Fruit fly (Drosophila melanogaster): ENCODE data around the gene CG12219.
A peak's percentile ranks its signal among the peaks of the same experiment; 100 is the strongest.

CG12219 gene

DNA sequence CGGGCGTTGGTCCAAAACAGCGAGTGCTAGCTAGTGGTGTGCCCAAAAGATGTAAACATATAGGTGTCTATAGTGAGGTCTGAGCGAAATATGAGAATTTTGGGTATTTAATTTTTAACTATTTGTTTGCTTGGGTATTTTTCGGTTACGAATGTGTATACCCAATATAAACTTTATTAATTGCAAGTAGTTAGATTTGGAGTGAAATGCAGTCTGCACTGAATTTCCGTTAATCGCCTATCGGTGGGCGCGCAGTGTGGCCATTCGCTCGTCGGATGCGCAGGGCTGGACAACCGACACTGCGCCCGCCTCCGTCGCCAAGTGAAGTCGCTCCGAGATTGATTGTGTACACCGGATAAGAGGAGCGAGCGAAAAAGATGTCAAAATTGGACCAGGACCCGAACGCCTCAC is 6.0 kb downstream of the CG12219 start, which contains the start of the genes CG15891 and CG3815 (continued):
- TF ChIP-seq Hand (GFP tag; optimal IDR thresholded peaks at IDR 0.05) (no peak), Poxn (GFP tag; IDR thresholded peaks at IDR 0.05) (no peak), CG17829 (tag; optimal IDR thresholded peaks at IDR 0.05) (peak; percentile 46), gcm2 (GFP tag; optimal IDR thresholded peaks at IDR 0.05) (no peak), Sry-β (GFP tag; optimal IDR thresholded peaks at IDR 0.05) (peak; percentile 97), ken (GFP tag; IDR thresholded peaks at IDR 0.05) (0 out of 3 replicates have a peak, but pooled peaks have one; percentile 27), CG6654 (GFP tag; optimal IDR thresholded peaks at IDR 0.05) (no peak), Nf-YB (GFP tag; optimal IDR thresholded peaks at IDR 0.05) (peak; percentile 3), CG11247 (GFP tag; IDR thresholded peaks at IDR 0.05) (no peak), tgo (GFP tag; IDR thresholded peaks at IDR 0.05) (peak; percentile 49; the same call in 1 of the 3 replicates), dmrt99B (tag; optimal IDR thresholded peaks at IDR 0.05) (no peak), CG11696 (GFP tag; IDR thresholded peaks at IDR 0.05) (no peak), CG10654 (GFP tag; optimal IDR thresholded peaks at IDR 0.05) (peak; percentile 37), CG18011 (GFP tag; optimal IDR thresholded peaks at IDR 0.05) (no peak), CG7271 (tag; optimal IDR thresholded peaks at IDR 0.05) (no peak), CG6791 (GFP tag; IDR thresholded peaks at IDR 0.05; ENCODE audit: partially characterized antibody) (0 out of 3 replicates have a peak, but pooled peaks have one; percentile 39), CG13424 (tag; optimal IDR thresholded peaks at IDR 0.05) (peak; percentile 70), ems (GFP tag; optimal IDR thresholded peaks at IDR 0.05) (no peak), Sox102F (GFP tag; optimal IDR thresholded peaks at IDR 0.05) (no peak), lov (optimal IDR thresholded peaks at IDR 0.05) (no peak), lov (GFP tag; IDR thresholded peaks at IDR 0.05) (no peak), pfk (GFP tag; optimal IDR thresholded peaks at IDR 0.05) (no peak), Sox100B (GFP tag; optimal IDR thresholded peaks at IDR 0.05) (no peak), ewg (GFP tag; optimal IDR thresholded peaks at IDR 0.05) (peak; percentile 93), CG10267 (tag; optimal IDR thresholded peaks at IDR 0.05) (peak; percentile 44), caup (GFP tag; optimal IDR thresholded peaks at IDR 0.05; ENCODE audit: severe bottlenecking) (no peak), CG1792 (GFP tag; optimal IDR thresholded peaks at IDR 0.05) (peak; percentile 25), gem (tag; optimal IDR thresholded peaks at IDR 0.05) (no peak), CG12942 (GFP tag; optimal IDR thresholded peaks at IDR 0.05) (no peak), HLHmδ (GFP tag; optimal IDR thresholded peaks at IDR 0.05) (no peak), CG15269 (tag; optimal IDR thresholded peaks at IDR 0.05) (no peak), CG7745 (tag; optimal IDR thresholded peaks at IDR 0.05) (no peak), Hey (tag; optimal IDR thresholded peaks at IDR 0.05) (no peak), CG1024 (GFP tag; IDR thresholded peaks at IDR 0.05) (no peak), chn (GFP tag; optimal IDR thresholded peaks at IDR 0.05) (peak; percentile 12), CG2712 (tag; optimal IDR thresholded peaks at IDR 0.05) (peak; percentile 67), CG14014 (GFP tag; IDR thresholded peaks at IDR 0.05) (peak; percentile 58), CG32532 (GFP tag; IDR thresholded peaks at IDR 0.05) (peak; percentile 71), exex (tag; optimal IDR thresholded peaks at IDR 0.05) (no peak), MESR4 (GFP tag; optimal IDR thresholded peaks at IDR 0.05) (peak; percentile 53), CG10543 (GFP tag; optimal IDR thresholded peaks at IDR 0.05) (no peak), CG2120 (GFP tag; optimal IDR thresholded peaks at IDR 0.05) (peak; percentile 73), unc-4 (GFP tag; IDR thresholded peaks at IDR 0.05; ENCODE audit: partially characterized antibody) (peak; percentile 59; the same call in 1 of the 2 replicates), CG2889 (GFP tag; IDR thresholded peaks at IDR 0.05) (no peak), ro (GFP tag; IDR thresholded peaks at IDR 0.05) (no peak), gsb-n (tag; optimal IDR thresholded peaks at IDR 0.05) (no peak), schlank (tag; optimal IDR thresholded peaks at IDR 0.05) (peak; percentile 35), CG10462 (GFP tag; optimal IDR thresholded peaks at IDR 0.05) (no peak), sr (GFP tag; IDR thresholded peaks at IDR 0.05) (no peak), slp2 (GFP tag; optimal IDR thresholded peaks at IDR 0.05) (peak; percentile 16), CG12299 (tag; optimal IDR thresholded peaks at IDR 0.05) (peak; percentile 23)
